Fruit fly (Drosophila melanogaster) whole organism, adult: ENCODE data around the gene Zwilch.
A peak's percentile ranks its signal among the peaks of the same experiment; 100 is the strongest.

Experiments
- CG11617 ChIP-seq: fragments of 200-800 bp; sonication (Bioruptor generic); optimal IDR thresholded peaks from 2 replicates; lab custom pipeline; 2017; ENCODE audit warnings: mild to moderate bottlenecking, missing biosample characterization, missing genetic modification reagents, missing genetic modification characterization
- CG12768 ChIP-seq: fragments of 200-800 bp; sonication (Bioruptor generic); optimal IDR thresholded peaks from 2 replicates; lab custom pipeline; 2017; ENCODE audit warnings: missing biosample characterization, missing genetic modification characterization, mild to moderate bottlenecking, moderate library complexity, missing genetic modification reagents
- CG14711 ChIP-seq: fragments of 200-800 bp; sonication (Bioruptor generic); optimal IDR thresholded peaks from 2 replicates; lab custom pipeline; 2018; ENCODE audit warnings: missing biosample characterization, mild to moderate bottlenecking, missing genetic modification characterization, moderate library complexity
- CG1620 ChIP-seq: fragments of 200-800 bp; sonication (Bioruptor generic); optimal IDR thresholded peaks from 2 replicates; lab custom pipeline; 2016; ENCODE audit warnings: missing biosample characterization, missing genetic modification characterization
- CG33017 ChIP-seq: fragments of 200-800 bp; sonication (Bioruptor generic); optimal IDR thresholded peaks from 2 replicates; lab custom pipeline; 2018; ENCODE audit warnings: missing biosample characterization, mild to moderate bottlenecking, missing genetic modification characterization, moderate library complexity
- CG5204 ChIP-seq: fragments of 200-800 bp; sonication (Bioruptor generic); optimal IDR thresholded peaks from 2 replicates; lab custom pipeline; 2016; ENCODE audit warnings: missing biosample characterization, missing genetic modification characterization
- CG7045 ChIP-seq: fragments of 200-800 bp; sonication (Bioruptor generic); optimal IDR thresholded peaks from 2 replicates; lab custom pipeline; 2017; ENCODE audit warnings: missing biosample characterization, mild to moderate bottlenecking, missing genetic modification characterization
- CG7101 ChIP-seq: fragments of 200-800 bp; sonication (Bioruptor generic); optimal IDR thresholded peaks from 2 replicates; lab custom pipeline; 2018; ENCODE audit warnings: missing biosample characterization, mild to moderate bottlenecking, missing genetic modification characterization, moderate library complexity
- Clk ChIP-seq: fragments of 200-800 bp; sonication (Bioruptor generic); optimal IDR thresholded peaks from 2 replicates; lab custom pipeline; 2017; ENCODE audit warnings: missing biosample characterization, missing genetic modification characterization
- Crg-1 ChIP-seq: fragments of 200-800 bp; sonication (Bioruptor generic); optimal IDR thresholded peaks from 2 replicates; lab custom pipeline; 2016; ENCODE audit warnings: missing biosample characterization, missing genetic modification characterization
- Hr96 ChIP-seq: fragments of 200-800 bp; sonication (Bioruptor generic); optimal IDR thresholded peaks from 2 replicates; lab custom pipeline; 2016; ENCODE audit warnings: missing biosample characterization, missing genetic modification characterization
- Mnt ChIP-seq: fragments of 200-800 bp; sonication (Bioruptor generic); optimal IDR thresholded peaks from 2 replicates; lab custom pipeline; 2016; ENCODE audit warnings: missing biosample characterization, mild to moderate bottlenecking, missing genetic modification characterization
- bab1 ChIP-seq: fragments of 200-800 bp; sonication (Bioruptor generic); optimal IDR thresholded peaks from 3 replicates; lab custom pipeline; 2019; ENCODE audit warnings: missing biosample characterization, mild to moderate bottlenecking, missing genetic modification characterization, moderate library complexity
- cic ChIP-seq: fragments of 200-800 bp; sonication (Bioruptor generic); optimal IDR thresholded peaks from 2 replicates; lab custom pipeline; 2017; ENCODE audit warnings: missing biosample characterization, mild to moderate bottlenecking, missing genetic modification characterization, moderate library complexity
- cnc ChIP-seq, 2 experiments: fragments of >200 bp; optimal IDR thresholded peaks; 2 replicates each; lab custom pipeline; 2017
- kay ChIP-seq: fragments of 200-800 bp; sonication (Bioruptor generic); peaks from one replicate; lab custom pipeline; 2016; ENCODE audit warnings: missing biosample characterization, missing genetic modification characterization, borderline replicate concordance
- ovo ChIP-seq: fragments of 200-800 bp; sonication (Bioruptor generic); optimal IDR thresholded peaks from 2 replicates; lab custom pipeline; 2016; ENCODE audit warnings: missing biosample characterization, missing genetic modification characterization
- pad ChIP-seq: fragments of 200-800 bp; sonication (Bioruptor generic); optimal IDR thresholded peaks from 3 replicates; lab custom pipeline; 2017; ENCODE audit warnings: missing biosample characterization, missing genetic modification characterization, mild to moderate bottlenecking, moderate library complexity, missing genetic modification reagents
- tj ChIP-seq: fragments of 200-800 bp; sonication (Bioruptor generic); optimal IDR thresholded peaks from 3 replicates; lab custom pipeline; 2017; ENCODE audit warnings: missing biosample characterization, mild to moderate bottlenecking, missing genetic modification characterization, moderate library complexity
- toe ChIP-seq: fragments of 200-800 bp; sonication (Bioruptor generic); optimal IDR thresholded peaks from 2 replicates; lab custom pipeline; 2016; ENCODE audit warnings: missing biosample characterization, missing genetic modification characterization

Gene Zwilch

dm6 chr3R:31181816-31182215, 31.4 kb downstream of the Zwilch start:
- TF ChIP-seq cic, result no peak
- TF ChIP-seq tj, result no peak
- TF ChIP-seq Mnt (GFP tag; lab: Kevin White, UChicago), result no peak
- no peak for TF ChIP-seq CG12768 (GFP tag; lab: Kevin White, UChicago)
- TF ChIP-seq pad (GFP tag; lab: Kevin White, UChicago), result no peak

dm6 chr3R:31168968-31169367, 44.2 kb downstream of the Zwilch start, which contains the start of gene stops:
stops (minus strand) TSS chr3R:31169106.
- TF ChIP-seq CG7045 (peak; percentile 84), ovo (GFP tag; lab: Kevin White, UChicago) (peak; percentile 26), Clk (GFP tag; lab: Kevin White, UChicago) (peak; percentile 52), CG14711 (tag; lab: Kevin White, UChicago) (no peak), cnc (optimal IDR thresholded peaks at IDR 0.05; lab: Kevin White, UChicago) (no peak), kay (GFP tag; lab: Kevin White, UChicago) (peak; percentile 74), toe (GFP tag; lab: Kevin White, UChicago) (peak; percentile 76), CG12768 (GFP tag; lab: Kevin White, UChicago) (no peak), CG7101 (peak; percentile 22), Hr96 (peak; percentile 56), CG1620 (GFP tag; lab: Kevin White, UChicago) (peak; percentile 39), Mnt (GFP tag; lab: Kevin White, UChicago) (peak; percentile 39), CG11617 (GFP tag; lab: Kevin White, UChicago) (peak; percentile 39), bab1 (GFP tag; lab: Kevin White, UChicago) (no peak), tj (no peak), cic (peak; percentile 34), Crg-1 (GFP tag; lab: Kevin White, UChicago) (peak; percentile 50), CG33017 (tag; lab: Kevin White, UChicago) (peak; percentile 10), pad (GFP tag; lab: Kevin White, UChicago) (peak; percentile 53), CG5204 (GFP tag; lab: Kevin White, UChicago) (peak; percentile 27)

dm6 chr3R:31168429-31168828, 44.7 kb downstream of the Zwilch start:
- TF ChIP-seq CG7045 (no peak), ovo (GFP tag; lab: Kevin White, UChicago) (no peak), CG33017 (tag; lab: Kevin White, UChicago) (no peak), Mnt (GFP tag; lab: Kevin White, UChicago) (no peak), Crg-1 (GFP tag; lab: Kevin White, UChicago) (no peak), CG5204 (GFP tag; lab: Kevin White, UChicago) (no peak), kay (GFP tag; lab: Kevin White, UChicago) (no peak), pad (GFP tag; lab: Kevin White, UChicago) (no peak), cic (no peak), CG11617 (GFP tag; lab: Kevin White, UChicago) (no peak), CG7101 (no peak), CG14711 (tag; lab: Kevin White, UChicago) (no peak), tj (no peak), toe (GFP tag; lab: Kevin White, UChicago) (no peak)
